Worm (Caenorhabditis elegans): ENCODE data around the gene sto-6.

The sto-6 gene

DNA sequence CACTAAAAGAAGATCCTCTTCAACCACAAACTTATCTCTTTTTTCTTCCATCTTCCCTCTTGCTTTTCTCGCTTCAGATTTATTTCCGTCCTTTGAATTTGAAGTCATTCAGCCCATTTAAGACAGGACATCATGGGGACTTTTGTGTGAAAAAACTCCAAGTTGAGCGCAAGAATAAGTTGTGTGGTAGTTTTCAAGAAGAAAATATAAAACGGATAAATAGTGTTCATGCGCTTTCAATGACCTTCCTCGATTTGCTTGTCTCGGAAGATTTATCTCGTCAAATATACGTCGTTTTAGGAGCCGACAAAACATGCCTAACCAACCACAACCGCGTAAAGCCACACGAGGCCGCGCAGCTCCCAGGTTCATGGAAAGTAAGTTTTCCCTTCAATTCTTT lies at the start of gene sto-6:
Gene sto-6 (plus strand): TSS at position 301 of the 400 bp plus-strand sequence.
- TF ChIP-seq dao-5 (tag; optimal IDR thresholded peaks at IDR 0.05) (no peak), W03F9.2 (tag; optimal IDR thresholded peaks at IDR 0.05) (no peak), him-1 (tag; optimal IDR thresholded peaks at IDR 0.05) (no peak)

DNA sequence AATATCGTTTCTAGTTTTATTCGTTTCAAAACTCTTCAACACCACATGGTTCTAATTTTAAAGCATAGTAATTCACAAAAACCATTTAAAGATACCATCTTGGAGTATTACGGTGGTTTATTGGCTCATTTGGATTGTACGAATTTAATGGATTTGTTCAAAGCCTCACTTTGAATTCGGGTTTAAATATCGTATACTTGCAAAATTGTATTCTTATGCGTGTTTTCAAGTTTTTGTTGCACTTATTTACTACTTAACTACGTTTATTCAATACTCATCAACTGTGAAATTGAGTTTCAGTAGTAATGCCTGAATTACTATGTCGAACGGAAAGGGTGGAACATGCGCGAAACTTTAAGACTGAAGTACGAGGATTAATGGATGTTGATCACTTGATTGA lies 46.8 kb upstream of the sto-6 start, which contains the start of gene abts-2:
Gene abts-2 (plus strand): TSS at position 301 of the 400 bp plus-strand sequence.
- no peak for TF ChIP-seq W03F9.2 (tag; optimal IDR thresholded peaks at IDR 0.05)
- TF ChIP-seq dao-5 (tag; optimal IDR thresholded peaks at IDR 0.05) = no peak
- TF ChIP-seq him-1 (tag; optimal IDR thresholded peaks at IDR 0.05) = no peak

DNA sequence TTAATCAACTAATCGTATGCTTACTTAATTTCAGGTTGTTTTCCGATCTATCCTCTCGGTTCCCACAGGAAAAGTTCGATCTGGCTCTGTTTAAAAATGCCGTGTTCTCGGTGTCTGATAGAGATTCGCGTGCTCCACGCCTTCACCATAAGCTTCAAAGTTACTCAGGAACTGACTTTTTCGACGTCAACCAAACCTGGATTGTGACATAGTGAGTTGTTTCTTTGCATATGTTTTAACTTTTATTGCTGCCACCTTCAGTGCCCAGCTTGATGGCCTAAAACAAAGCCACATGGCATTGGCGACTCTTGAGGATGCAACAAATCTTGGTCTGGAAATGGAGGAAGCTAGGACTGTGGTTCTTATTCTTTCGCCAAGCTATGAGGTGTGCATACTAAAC lies 46.3 kb upstream of the sto-6 start:
- TF ChIP-seq W03F9.2 (tag; optimal IDR thresholded peaks at IDR 0.05) = no peak

DNA sequence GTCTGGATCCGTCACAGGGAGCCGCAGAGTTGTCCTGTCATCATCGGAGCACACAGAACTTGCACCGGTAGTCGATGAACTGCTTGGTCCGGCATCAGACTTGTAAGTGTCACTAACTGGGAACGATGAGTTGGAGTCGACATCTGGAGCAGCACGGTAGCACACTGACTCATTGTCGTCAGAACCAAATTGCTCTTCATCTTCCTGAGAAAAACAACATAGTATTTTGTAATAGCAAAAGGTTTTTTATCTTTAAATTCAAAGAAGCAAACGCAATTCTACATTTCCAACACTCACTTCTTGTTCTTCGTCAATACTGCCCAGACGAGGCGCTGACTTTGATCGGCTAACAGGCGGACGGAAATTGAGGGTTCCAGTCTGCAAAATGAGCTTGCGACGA lies 41.7 kb upstream of the sto-6 start:
- TF ChIP-seq dao-5 (tag; optimal IDR thresholded peaks at IDR 0.05) (no peak), him-1 (tag; optimal IDR thresholded peaks at IDR 0.05) (no peak), W03F9.2 (tag; optimal IDR thresholded peaks at IDR 0.05) (no peak)

DNA sequence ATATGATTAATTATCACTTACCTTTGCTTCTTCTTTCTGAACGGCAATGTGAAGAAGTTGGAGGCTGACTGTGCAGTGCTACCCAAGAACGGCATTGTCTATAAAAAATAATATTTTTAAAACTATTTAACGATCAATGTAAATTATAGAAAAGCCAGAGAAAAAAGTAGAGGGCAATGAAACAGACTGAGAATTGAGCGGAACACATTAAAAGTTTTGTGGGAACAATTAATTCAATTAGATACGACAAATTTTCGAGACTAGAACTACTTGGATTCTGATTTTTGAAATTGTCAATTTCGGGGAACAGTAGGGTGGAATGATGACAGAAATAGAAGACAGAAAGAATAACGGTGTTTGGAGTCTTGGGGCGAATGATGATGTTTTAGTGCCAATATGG lies 40.6 kb upstream of the sto-6 start, which contains the start of gene F52D10.2:
Gene F52D10.2 (minus strand): TSS at position 101 of the 400 bp plus-strand sequence.
- TF ChIP-seq dao-5 (tag; optimal IDR thresholded peaks at IDR 0.05) = no peak
- TF ChIP-seq W03F9.2 (tag; optimal IDR thresholded peaks at IDR 0.05) = no peak
- TF ChIP-seq him-1 (tag; optimal IDR thresholded peaks at IDR 0.05) = no peak

DNA sequence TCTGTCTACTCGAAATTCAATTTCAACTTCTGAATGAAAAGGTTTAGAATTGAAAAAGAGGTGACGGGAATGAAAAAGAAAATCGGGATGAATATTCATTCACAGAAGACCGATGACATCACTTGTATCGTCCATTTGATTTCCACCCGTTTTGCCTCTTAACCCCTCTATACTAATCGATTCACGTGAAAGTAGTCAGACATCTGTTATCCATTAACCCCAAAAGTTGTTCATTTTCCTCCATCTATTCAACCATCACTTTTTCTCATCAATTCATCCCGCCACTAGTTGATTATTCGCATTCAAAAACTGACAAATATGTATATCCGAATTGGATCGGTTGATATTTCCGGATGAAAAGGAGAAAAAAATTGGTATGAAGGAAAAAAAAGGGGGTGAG lies 39.7 kb upstream of the sto-6 start:
- TF ChIP-seq W03F9.2 (tag; optimal IDR thresholded peaks at IDR 0.05) = no peak
- TF ChIP-seq dao-5 (tag; optimal IDR thresholded peaks at IDR 0.05) = no peak
- no peak for TF ChIP-seq him-1 (tag; optimal IDR thresholded peaks at IDR 0.05)

DNA sequence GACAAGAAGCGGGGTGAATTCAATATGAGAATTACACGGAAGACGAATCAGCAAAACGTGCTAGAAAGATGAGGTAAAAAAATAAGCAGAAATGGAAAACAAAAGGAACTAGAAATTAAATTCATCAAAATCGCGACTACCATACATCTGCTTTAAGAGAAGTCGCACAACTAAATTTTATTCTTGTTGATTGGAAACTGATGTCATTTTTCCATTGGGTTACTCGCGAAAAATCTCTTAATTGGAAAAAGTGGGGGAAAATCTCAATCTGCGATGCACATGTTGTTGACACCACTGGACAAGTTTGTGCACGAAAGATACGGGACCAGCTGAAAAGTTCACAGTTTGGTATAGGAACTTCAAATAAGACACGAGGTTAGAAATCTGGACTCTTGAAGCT lies 35.3 kb upstream of the sto-6 start:
- no peak for TF ChIP-seq him-1 (tag; optimal IDR thresholded peaks at IDR 0.05)
- TF ChIP-seq W03F9.2 (tag; optimal IDR thresholded peaks at IDR 0.05) = no peak
- no peak for TF ChIP-seq dao-5 (tag; optimal IDR thresholded peaks at IDR 0.05)

DNA sequence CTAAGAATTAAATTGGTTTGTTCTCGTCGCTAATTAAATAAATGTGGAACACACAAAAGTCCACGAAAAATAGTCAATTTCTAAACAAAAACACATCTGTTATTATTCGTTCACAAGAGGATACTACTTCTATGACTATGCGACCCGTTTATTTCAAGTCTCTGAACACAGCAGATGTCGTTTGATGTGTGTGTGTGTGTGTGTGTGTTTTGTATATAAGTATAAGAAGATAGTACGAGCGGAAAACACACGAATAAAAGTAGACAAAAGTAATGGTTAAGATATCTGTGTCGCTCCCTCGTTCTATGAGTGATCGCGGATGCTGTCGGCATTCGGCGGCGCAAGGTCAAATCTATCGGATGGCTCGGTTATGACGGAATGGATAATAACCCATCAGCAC lies 33.4 kb upstream of the sto-6 start:
- TF ChIP-seq him-1 (tag; optimal IDR thresholded peaks at IDR 0.05) (no peak), dao-5 (tag; optimal IDR thresholded peaks at IDR 0.05) (no peak), W03F9.2 (tag; optimal IDR thresholded peaks at IDR 0.05) (no peak)

DNA sequence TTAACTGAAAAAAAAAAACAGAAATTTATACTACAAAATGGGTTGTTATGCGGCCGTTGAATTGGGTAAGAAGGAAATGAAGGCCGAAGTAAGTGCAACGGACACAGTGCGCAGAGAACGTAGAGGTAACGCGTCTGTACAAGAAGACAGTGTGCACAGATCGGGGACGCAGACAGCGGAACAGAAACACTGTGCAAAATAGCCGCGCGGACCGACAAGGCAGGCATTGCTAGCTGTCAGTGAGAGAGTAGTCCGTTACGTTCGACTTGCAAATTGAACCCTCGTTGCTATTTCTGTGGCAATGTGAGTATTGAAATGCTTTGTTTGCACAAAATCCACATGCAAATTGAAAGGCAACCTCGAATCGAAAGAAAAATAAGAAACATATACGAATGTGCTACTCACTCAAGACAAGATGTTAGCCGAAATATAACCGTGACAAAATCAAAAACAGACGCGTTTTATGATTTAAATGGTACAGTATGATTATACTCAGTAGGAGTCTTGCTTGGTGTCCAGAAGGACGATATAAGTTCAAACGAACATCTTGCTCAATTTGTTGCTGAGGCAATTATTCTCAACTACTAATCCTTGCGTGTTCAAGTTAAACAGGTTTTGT lies 31.6 kb upstream of the sto-6 start:
- TF ChIP-seq him-1 (tag; optimal IDR thresholded peaks at IDR 0.05) (no peak), dao-5 (tag; optimal IDR thresholded peaks at IDR 0.05) (no peak), W03F9.2 (tag; optimal IDR thresholded peaks at IDR 0.05) (no peak)

DNA sequence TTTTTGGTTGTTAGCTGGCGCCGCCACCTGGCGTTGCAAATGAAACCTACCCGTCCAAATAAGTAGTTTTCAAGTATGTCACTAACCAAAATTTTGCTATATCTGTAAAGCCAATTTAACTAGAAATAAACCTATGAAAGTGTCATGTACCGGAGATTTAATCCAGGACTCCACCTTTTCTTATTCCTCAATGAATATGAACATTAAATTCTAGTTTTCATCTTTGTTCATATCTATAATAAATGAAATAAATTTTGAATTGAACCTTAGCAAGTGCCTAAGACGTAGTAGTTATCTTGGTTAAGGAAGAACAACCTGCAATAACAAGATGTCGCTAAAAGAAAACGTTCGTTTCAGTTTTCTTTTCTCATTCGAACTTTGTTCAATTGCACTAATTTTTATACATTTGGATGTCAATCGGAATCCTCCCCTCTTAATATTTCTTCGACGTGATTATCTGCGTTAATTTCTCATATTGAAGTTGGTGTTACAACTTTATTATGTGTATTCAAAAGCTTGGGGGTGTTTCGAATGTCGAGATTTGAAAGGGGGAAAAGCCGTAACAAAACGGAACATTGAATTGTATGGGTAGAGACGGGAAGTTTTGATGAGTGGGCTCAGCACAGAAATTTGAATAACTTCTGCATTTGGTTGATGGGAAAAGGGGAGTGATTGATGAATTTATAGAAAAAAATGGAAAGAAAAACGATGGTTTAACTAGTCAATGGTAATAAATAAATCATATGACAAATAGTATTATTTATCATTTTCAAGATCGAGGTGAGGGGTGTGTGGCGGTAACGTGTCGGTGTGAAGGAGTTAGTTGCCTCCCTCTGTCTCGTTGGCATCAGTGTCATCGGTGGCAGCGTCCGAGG lies 28.7 kb upstream of the sto-6 start:
- TF ChIP-seq him-1 (tag; optimal IDR thresholded peaks at IDR 0.05) = peak; percentile 7
- no peak for TF ChIP-seq dao-5 (tag; optimal IDR thresholded peaks at IDR 0.05)

DNA sequence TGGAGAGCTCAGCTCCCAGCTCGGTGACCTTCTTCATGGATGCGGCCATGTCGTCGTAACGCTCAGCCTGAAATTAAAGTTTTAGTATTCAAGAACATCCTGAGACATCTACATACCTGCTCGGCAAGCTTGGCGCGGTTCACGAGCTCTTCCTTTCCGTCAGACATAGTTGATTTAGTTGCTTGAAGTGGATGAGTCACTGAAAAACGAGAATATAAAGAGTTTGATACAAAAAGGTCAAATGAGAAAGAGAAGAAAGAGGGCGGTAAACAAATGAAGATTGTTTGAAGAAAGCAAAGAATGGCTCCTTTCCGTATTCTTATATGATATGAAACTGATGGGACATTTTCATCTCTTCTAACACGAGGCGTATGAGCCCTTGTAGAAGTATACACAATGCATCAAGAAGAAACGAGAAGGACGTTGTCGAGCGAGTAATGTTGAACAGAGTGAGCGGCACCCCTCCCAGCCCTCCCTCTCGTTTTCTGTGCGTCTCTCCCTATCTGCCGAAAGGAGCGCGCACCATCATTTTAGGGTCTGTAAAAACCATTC lies 26.9 kb upstream of the sto-6 start, which contains the start of gene ftt-2:
Gene ftt-2 (minus strand): TSS at position 206 of the 552 bp plus-strand sequence.
- TF ChIP-seq him-1 (tag; optimal IDR thresholded peaks at IDR 0.05) (no peak), dao-5 (tag; optimal IDR thresholded peaks at IDR 0.05) (no peak), W03F9.2 (tag; optimal IDR thresholded peaks at IDR 0.05) (no peak)

DNA sequence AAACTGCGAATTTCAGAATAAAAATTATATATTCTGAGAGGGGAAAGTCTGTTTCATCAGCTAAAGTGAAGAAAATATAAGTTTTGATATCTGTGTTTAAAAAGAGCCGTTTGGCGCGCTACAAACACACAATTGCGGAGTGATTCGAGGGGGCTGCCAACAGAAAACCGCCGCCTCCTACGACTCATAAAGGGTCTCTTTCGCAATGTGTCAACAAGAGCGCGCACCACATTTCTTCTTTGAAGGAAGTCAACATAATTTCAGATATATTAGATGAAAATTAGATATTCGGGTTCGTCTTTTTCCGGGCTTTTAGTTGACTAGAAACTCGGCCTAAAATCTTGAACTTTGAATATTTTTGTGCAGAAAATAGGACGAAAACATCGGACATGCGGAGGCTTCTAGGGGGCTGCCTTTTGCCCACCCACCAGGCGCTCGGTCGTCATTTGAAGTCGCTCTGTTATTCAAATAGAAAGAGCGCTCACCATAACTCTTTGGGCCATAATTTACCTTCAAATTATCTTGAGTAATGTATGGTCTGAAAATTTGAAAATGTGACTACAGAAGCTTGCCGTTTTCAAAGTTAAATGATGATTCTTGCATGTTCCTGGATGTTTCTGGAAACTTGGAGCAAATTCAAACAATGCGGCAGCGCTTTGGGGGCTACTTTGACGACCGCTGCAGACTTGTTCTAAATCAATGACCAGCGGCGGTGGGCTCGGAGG lies 26.3 kb upstream of the sto-6 start:
- TF ChIP-seq him-1 (tag; optimal IDR thresholded peaks at IDR 0.05) = peak; percentile 98
- TF ChIP-seq dao-5 (tag; optimal IDR thresholded peaks at IDR 0.05) = no peak
- TF ChIP-seq W03F9.2 (tag; optimal IDR thresholded peaks at IDR 0.05) = peak; percentile 75

DNA sequence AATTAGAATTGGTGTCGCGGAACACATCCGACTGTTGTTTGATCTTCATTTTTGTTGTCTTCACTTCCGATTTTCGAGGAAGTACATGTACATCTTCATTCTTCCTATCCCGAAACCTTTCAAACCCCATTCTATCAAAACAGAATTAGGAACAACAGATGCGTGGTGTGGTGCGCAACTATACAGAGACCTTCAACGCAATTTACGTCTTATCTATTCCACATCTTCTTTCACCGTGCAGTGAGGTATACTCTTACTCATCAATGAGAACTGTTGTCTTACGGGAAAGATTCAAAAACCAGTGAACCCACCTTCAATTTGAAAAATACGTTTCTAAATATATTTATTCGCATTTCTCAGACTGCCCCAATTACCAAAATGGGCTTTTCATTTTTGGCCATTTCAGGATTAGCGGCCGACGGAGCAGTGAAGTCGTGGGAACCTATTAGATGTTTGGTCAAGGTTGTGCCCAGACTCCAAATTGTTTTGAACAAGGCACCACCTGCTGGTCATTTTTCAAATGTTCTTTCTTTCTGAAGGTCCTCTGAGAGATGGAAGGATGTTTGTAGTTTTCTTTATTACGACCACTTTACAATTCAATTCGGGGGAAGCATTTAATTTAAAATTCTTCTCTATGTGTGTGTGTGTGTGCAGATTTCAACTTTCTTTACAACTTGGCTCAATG lies 25.2 kb upstream of the sto-6 start:
- TF ChIP-seq him-1 (tag; optimal IDR thresholded peaks at IDR 0.05) (no peak), dao-5 (tag; optimal IDR thresholded peaks at IDR 0.05) (no peak), W03F9.2 (tag; optimal IDR thresholded peaks at IDR 0.05) (no peak)

Data from whole organism, L4/young adult.